Fruit fly (Drosophila melanogaster): ENCODE data around the gene Abp1.

Abp1 gene

DNA sequence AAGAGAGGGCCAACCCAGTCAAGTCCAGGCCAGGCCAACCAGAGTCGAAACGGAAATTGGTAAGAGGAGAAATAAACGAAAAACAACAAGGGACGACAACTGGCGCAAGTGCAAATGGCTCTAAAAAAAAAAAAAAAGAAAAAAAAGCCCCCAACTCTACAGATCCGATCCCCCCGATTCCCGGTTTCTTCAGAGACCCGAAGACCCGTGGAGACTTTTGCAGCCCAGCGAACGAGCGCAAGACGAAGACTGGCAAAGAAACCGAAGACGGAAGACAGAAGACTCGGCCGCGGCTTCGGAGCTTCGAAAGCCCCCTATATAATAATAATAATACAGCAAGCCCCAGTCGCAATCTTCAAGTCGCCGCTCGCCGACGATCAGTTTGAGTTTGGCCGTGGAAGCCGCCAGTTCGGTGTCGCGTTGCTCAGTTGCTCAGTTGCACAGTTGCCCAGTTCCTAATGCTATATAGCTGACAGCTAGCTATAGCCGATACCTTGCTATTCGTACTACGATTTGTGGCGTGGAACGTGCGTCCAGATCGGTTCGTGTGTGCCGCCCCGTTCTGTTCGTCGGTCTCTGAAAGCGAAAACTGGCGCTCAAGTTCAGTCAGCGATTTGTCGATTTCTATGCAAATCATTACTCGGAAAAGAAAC lies 8.4 kb upstream of the Abp1 start (continued):
- TF ChIP-seq Blimp-1 (GFP tag; optimal IDR thresholded peaks at IDR 0.05) (peak; percentile 62), Rfx (GFP tag; IDR thresholded peaks at IDR 0.05) (peak; percentile 29; the same call in 1 of the 2 replicates), unc-4 (GFP tag; IDR thresholded peaks at IDR 0.05; ENCODE audit: partially characterized antibody) (0 out of 2 replicates have a peak, but pooled peaks have one; percentile 24), lbe (GFP tag; optimal IDR thresholded peaks at IDR 0.05) (peak; percentile 30), ci (GFP tag; IDR thresholded peaks at IDR 0.05) (peak; percentile 45; the same call in 2 of the 3 replicates), C15 (GFP tag; IDR thresholded peaks at IDR 0.05) (no peak), pum (GFP tag; optimal IDR thresholded peaks at IDR 0.05) (no peak), NFAT (GFP tag; IDR thresholded peaks at IDR 0.05) (peak; percentile 47; the same call in 1 of the 2 replicates), CG13894 (tag; optimal IDR thresholded peaks at IDR 0.05) (peak; percentile 80), CG34422 (GFP tag; IDR thresholded peaks at IDR 0.05) (0 out of 3 replicates have a peak, but pooled peaks have one; percentile 18), BtbVII (GFP tag; optimal IDR thresholded peaks at IDR 0.05) (peak; percentile 21), sqz (GFP tag; optimal IDR thresholded peaks at IDR 0.05) (peak; percentile 57), zen2 (GFP tag; IDR thresholded peaks at IDR 0.05; ENCODE audit: partially characterized antibody) (0 out of 3 replicates have a peak, but pooled peaks have one; percentile 43), Med (GFP tag) (peak; percentile 74), vvl (GFP tag; IDR thresholded peaks at IDR 0.05) (peak; percentile 53), cato (GFP tag; optimal IDR thresholded peaks at IDR 0.05; ENCODE audit: borderline replicate concordance) (no peak), Jarid2 (GFP tag; optimal IDR thresholded peaks at IDR 0.05) (peak; percentile 77), Deaf1 (tag; optimal IDR thresholded peaks at IDR 0.05) (peak; percentile 96), CG11696 (GFP tag; IDR thresholded peaks at IDR 0.05) (0 out of 2 replicates have a peak, but pooled peaks have one; percentile 14), CG6791 (GFP tag; IDR thresholded peaks at IDR 0.05; ENCODE audit: partially characterized antibody) (0 out of 3 replicates have a peak, but pooled peaks have one; percentile 38), corto (GFP tag; optimal IDR thresholded peaks at IDR 0.05) (peak; percentile 31), crol (GFP tag; IDR thresholded peaks at IDR 0.05) (0 out of 2 replicates have a peak, but pooled peaks have one; percentile 20), CG10543 (GFP tag; optimal IDR thresholded peaks at IDR 0.05) (peak; percentile 66), Elba2 (GFP tag; optimal IDR thresholded peaks at IDR 0.05) (no peak), caup (GFP tag; optimal IDR thresholded peaks at IDR 0.05; ENCODE audit: severe bottlenecking) (no peak), ftz-f1 (GFP tag; optimal IDR thresholded peaks at IDR 0.05) (peak; percentile 1), Adf1 (GFP tag; IDR thresholded peaks at IDR 0.05) (peak; percentile 25; the same call in 1 of the 2 replicates), oc (tag; optimal IDR thresholded peaks at IDR 0.05) (peak; percentile 28), CG8290 (GFP tag; optimal IDR thresholded peaks at IDR 0.05) (no peak), CG8290 (tag; optimal IDR thresholded peaks at IDR 0.05) (peak in 1 of 2 experiments; percentile 28), CG15269 (tag; optimal IDR thresholded peaks at IDR 0.05) (peak; percentile 16), bbx (GFP tag; IDR thresholded peaks at IDR 0.05; ENCODE audit: partially characterized antibody) (peak; percentile 34; the same call in 1 of the 2 replicates), ro (GFP tag; IDR thresholded peaks at IDR 0.05) (no peak), CG1647 (GFP tag; optimal IDR thresholded peaks at IDR 0.05) (no peak), CG17328 (GFP tag; IDR thresholded peaks at IDR 0.05) (peak; percentile 20; the same call in 1 of the 2 replicates), sug (tag; optimal IDR thresholded peaks at IDR 0.05) (peak; percentile 17), Aef1 (GFP tag; IDR thresholded peaks at IDR 0.05) (peak; percentile 19; the same call in 1 of the 3 replicates), chm (GFP tag; IDR thresholded peaks at IDR 0.05) (peak; percentile 38; the same call in 1 of the 2 replicates), sens-2 (GFP tag; IDR thresholded peaks at IDR 0.05) (no peak), Bgb (GFP tag; IDR thresholded peaks at IDR 0.05; ENCODE audit: partially characterized antibody) (peak; percentile 39; the same call in 1 of the 2 replicates)

All from whole organism, embryonic.